Worm (Caenorhabditis elegans): ENCODE measurements around the gene C31E10.5.

DNA sequence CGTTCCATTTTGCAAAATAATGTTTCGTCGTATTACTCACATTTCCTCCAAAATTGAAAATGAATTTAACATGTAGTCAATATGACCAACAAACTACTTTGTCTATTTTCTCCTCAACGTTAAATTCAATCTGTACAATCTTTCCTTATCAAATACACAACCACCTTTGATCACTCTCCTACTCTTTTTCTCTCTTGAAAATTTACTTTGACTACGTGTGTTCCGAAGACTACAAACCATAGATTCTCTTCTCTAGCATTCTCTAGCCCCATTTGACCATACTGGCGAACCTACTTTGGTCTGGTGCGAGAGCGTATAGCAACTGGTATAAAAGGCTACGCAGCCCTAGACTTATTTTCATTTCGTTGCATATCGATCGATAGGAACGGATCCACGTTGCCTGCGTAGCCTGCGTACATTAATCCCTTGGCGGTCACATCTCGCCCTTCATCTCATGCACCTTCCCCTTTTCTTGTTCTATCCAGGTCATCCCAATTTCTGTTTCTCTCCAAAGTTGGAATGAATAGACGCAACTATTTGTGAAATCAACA is 4.6 kb upstream of the C31E10.5 start:
- TF ChIP-seq dao-5 (tag; optimal IDR thresholded peaks at IDR 0.05) (no peak), W03F9.2 (tag; optimal IDR thresholded peaks at IDR 0.05) (no peak)
